Fruit fly (Drosophila melanogaster): ENCODE measurements around the gene alphaTub84D.
A peak's percentile ranks its signal among the peaks of the same experiment; 100 is the strongest.

alphaTub84D gene

dm6 chr3R:7490884-7491283 is 39.7 kb upstream of the alphaTub84D start (continued):
- TF ChIP-seq CG34406 (GFP tag; optimal IDR thresholded peaks at IDR 0.05) (peak; percentile 81), fkh (GFP tag; optimal IDR thresholded peaks at IDR 0.05) (no peak), Sox102F (GFP tag; optimal IDR thresholded peaks at IDR 0.05) (peak; percentile 45), cyc (GFP tag; optimal IDR thresholded peaks at IDR 0.05) (peak; percentile 61), CG11902 (GFP tag; optimal IDR thresholded peaks at IDR 0.05) (peak; percentile 59), fd85E (GFP tag; optimal IDR thresholded peaks at IDR 0.05) (no peak), dsx (GFP tag; optimal IDR thresholded peaks at IDR 0.05; ENCODE audit: poor library complexity, severe bottlenecking) (peak; percentile 47), CG7368 (GFP tag; optimal IDR thresholded peaks at IDR 0.05) (peak; percentile 60), acj6 (GFP tag; optimal IDR thresholded peaks at IDR 0.05) (peak; percentile 85), CG8119 (GFP tag; IDR thresholded peaks at IDR 0.05) (peak; percentile 86), Sox15 (GFP tag; optimal IDR thresholded peaks at IDR 0.05) (peak; percentile 71), CG11294 (GFP tag; IDR thresholded peaks at IDR 0.05) (peak; percentile 40), esn (GFP tag; optimal IDR thresholded peaks at IDR 0.05) (peak; percentile 88), net (GFP tag; optimal IDR thresholded peaks at IDR 0.05) (peak; percentile 81), svp (GFP tag) (peak; percentile 88), Blimp-1 (GFP tag; optimal IDR thresholded peaks at IDR 0.05) (peak; percentile 29)

dm6 chr3R:7491453-7491853 is 39.1 kb upstream of the alphaTub84D start:
- 0 out of 2 replicates have a peak, but pooled peaks have one; percentile 6 for TF ChIP-seq CG15336 (GFP tag; IDR thresholded peaks at IDR 0.05)
- no peak for TF ChIP-seq topi (GFP tag; optimal IDR thresholded peaks at IDR 0.05)
- peak; percentile 28 for TF ChIP-seq fkh (GFP tag; optimal IDR thresholded peaks at IDR 0.05)
- TF ChIP-seq Sox14 (GFP tag; optimal IDR thresholded peaks at IDR 0.05): no peak
- no peak for TF ChIP-seq CG6163 (GFP tag; IDR thresholded peaks at IDR 0.05)
- TF ChIP-seq fd85E (GFP tag; optimal IDR thresholded peaks at IDR 0.05): peak; percentile 16
- no peak for TF ChIP-seq CG6808 (GFP tag; optimal IDR thresholded peaks at IDR 0.05)
- peak; percentile 48 for TF ChIP-seq CG6854 (GFP tag; optimal IDR thresholded peaks at IDR 0.05)

DNA sequence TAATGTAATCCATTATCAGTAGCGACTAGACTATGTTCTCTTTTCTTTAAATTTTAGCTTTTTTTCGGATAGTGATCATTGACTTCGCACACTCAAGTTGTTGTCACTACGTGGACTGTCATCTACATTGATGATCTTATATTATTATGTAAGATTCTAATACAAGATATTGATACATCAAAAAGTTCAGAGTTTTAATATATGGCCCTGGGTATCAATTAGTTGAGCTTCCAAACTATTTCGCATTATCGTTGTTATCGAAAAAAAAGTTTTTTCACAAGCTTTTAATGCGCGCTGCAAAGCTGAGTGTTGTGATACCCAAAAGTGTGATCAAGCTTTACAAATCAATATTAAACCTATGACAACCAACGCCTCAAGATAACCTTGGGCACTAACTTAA is 38.5 kb upstream of the alphaTub84D start:
- TF ChIP-seq Eip78C (GFP tag): peak; percentile 72
- peak; percentile 31 for TF ChIP-seq Hr4 (GFP tag; optimal IDR thresholded peaks at IDR 0.05)
- no peak for TF ChIP-seq CG9139 (GFP tag; optimal IDR thresholded peaks at IDR 0.05)
- TF ChIP-seq fkh (GFP tag; optimal IDR thresholded peaks at IDR 0.05): peak; percentile 79
- no peak for TF ChIP-seq CG31627 (GFP tag; optimal IDR thresholded peaks at IDR 0.05)
- TF ChIP-seq salr (GFP tag; optimal IDR thresholded peaks at IDR 0.05): peak in 1 of 2 experiments; percentile 23
- TF ChIP-seq svp (GFP tag): peak; percentile 78
- TF ChIP-seq CG7368 (GFP tag; optimal IDR thresholded peaks at IDR 0.05): no peak
- no peak for TF ChIP-seq dac (GFP tag; optimal IDR thresholded peaks at IDR 0.05)
- TF ChIP-seq CG32006 (GFP tag; optimal IDR thresholded peaks at IDR 0.05): peak; percentile 36
- no peak for TF ChIP-seq esn (GFP tag; optimal IDR thresholded peaks at IDR 0.05)

DNA sequence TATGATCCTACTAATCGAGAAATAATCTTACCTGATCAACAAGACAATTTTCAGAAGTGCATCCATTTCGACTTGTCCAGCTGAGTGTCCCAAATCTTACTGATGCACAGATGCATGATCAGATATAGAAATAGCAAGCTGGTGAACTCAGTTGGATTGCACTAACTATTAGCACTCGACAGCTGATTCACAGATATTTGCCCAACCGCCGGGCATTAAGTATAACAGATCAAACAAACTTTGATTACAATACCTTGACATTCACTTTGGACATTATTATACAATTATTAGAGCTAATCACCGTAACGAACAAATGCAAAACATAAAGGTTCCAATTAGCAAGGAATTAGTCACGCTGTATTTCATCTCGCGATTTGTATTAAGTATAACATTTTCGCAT is 37.4 kb upstream of the alphaTub84D start, which contains the start of gene CG42656:
TSS of gene CG42656 (minus strand) at position 101 of the 400 bp plus-strand sequence.
- TF ChIP-seq Blimp-1 (GFP tag; optimal IDR thresholded peaks at IDR 0.05): no peak
- no peak for TF ChIP-seq CG6792 (GFP tag; optimal IDR thresholded peaks at IDR 0.05)
- no peak for TF ChIP-seq topi (GFP tag; optimal IDR thresholded peaks at IDR 0.05)
- TF ChIP-seq CG10669 (GFP tag; optimal IDR thresholded peaks at IDR 0.05): no peak
- TF ChIP-seq CG8632 (GFP tag; optimal IDR thresholded peaks at IDR 0.05): no peak
- TF ChIP-seq vri (GFP tag; optimal IDR thresholded peaks at IDR 0.05): no peak
- no peak for TF ChIP-seq CG32006 (GFP tag; optimal IDR thresholded peaks at IDR 0.05)
- TF ChIP-seq dac (GFP tag; optimal IDR thresholded peaks at IDR 0.05): no peak
- TF ChIP-seq acj6 (GFP tag; optimal IDR thresholded peaks at IDR 0.05): no peak
- TF ChIP-seq CG4318 (GFP tag; optimal IDR thresholded peaks at IDR 0.05): no peak
- no peak for TF ChIP-seq CG3032 (tag; optimal IDR thresholded peaks at IDR 0.05)
- TF ChIP-seq CG15336 (GFP tag; IDR thresholded peaks at IDR 0.05): no peak
- no peak for TF ChIP-seq Ets21C (GFP tag; optimal IDR thresholded peaks at IDR 0.05)
- TF ChIP-seq fd59A (GFP tag; optimal IDR thresholded peaks at IDR 0.05): no peak
- TF ChIP-seq dsx (GFP tag; optimal IDR thresholded peaks at IDR 0.05; ENCODE audit: poor library complexity, severe bottlenecking): no peak
- no peak for TF ChIP-seq Smox (GFP tag; optimal IDR thresholded peaks at IDR 0.05)
- no peak for TF ChIP-seq cyc (GFP tag; optimal IDR thresholded peaks at IDR 0.05)
- TF ChIP-seq Hr4 (GFP tag; optimal IDR thresholded peaks at IDR 0.05): no peak
- no peak for TF ChIP-seq CG6163 (GFP tag; IDR thresholded peaks at IDR 0.05)
